Fruit fly (Drosophila melanogaster): ENCODE data around the gene CG12316.

CG12316 gene

dm6 chr3L:15099541-15099940 lies 37.2 kb downstream of the CG12316 start:
- TF ChIP-seq toe (GFP tag; optimal IDR thresholded peaks at IDR 0.05) (no peak), Mnt (GFP tag; optimal IDR thresholded peaks at IDR 0.05) (no peak), Clk (GFP tag; optimal IDR thresholded peaks at IDR 0.05) (no peak), CG11617 (GFP tag; optimal IDR thresholded peaks at IDR 0.05) (no peak), Hr96 (GFP tag; optimal IDR thresholded peaks at IDR 0.05) (no peak), cnc (optimal IDR thresholded peaks at IDR 0.05) (no peak), CG1620 (GFP tag; optimal IDR thresholded peaks at IDR 0.05) (no peak), kay (GFP tag; ENCODE audit: borderline replicate concordance) (no peak), bab1 (GFP tag; optimal IDR thresholded peaks at IDR 0.05) (no peak), CG12768 (GFP tag; optimal IDR thresholded peaks at IDR 0.05) (no peak), CG7101 (tag; optimal IDR thresholded peaks at IDR 0.05) (no peak), Crg-1 (GFP tag; optimal IDR thresholded peaks at IDR 0.05) (no peak), pad (GFP tag; optimal IDR thresholded peaks at IDR 0.05) (no peak), ovo (GFP tag; optimal IDR thresholded peaks at IDR 0.05) (no peak), CG5204 (GFP tag; optimal IDR thresholded peaks at IDR 0.05) (no peak), CG7045 (GFP tag; optimal IDR thresholded peaks at IDR 0.05) (no peak), CG14711 (tag; optimal IDR thresholded peaks at IDR 0.05) (no peak), CG33017 (tag; optimal IDR thresholded peaks at IDR 0.05) (no peak), tj (GFP tag; optimal IDR thresholded peaks at IDR 0.05) (no peak), cic (GFP tag; optimal IDR thresholded peaks at IDR 0.05) (no peak)

- TF ChIP-seq CG11617 (GFP tag; optimal IDR thresholded peaks at IDR 0.05), result peak; percentile 73
- peak; percentile 92 for TF ChIP-seq CG33017 (tag; optimal IDR thresholded peaks at IDR 0.05)
- peak; percentile 57 for TF ChIP-seq Mnt (GFP tag; optimal IDR thresholded peaks at IDR 0.05)
- TF ChIP-seq ovo (GFP tag; optimal IDR thresholded peaks at IDR 0.05), result peak; percentile 6
- TF ChIP-seq CG12768 (GFP tag; optimal IDR thresholded peaks at IDR 0.05), result peak; percentile 80
- TF ChIP-seq CG7045 (GFP tag; optimal IDR thresholded peaks at IDR 0.05), result peak; percentile 59
- peak; percentile 56 for TF ChIP-seq kay (GFP tag; ENCODE audit: borderline replicate concordance)
- TF ChIP-seq toe (GFP tag; optimal IDR thresholded peaks at IDR 0.05), result no peak
- TF ChIP-seq cic (GFP tag; optimal IDR thresholded peaks at IDR 0.05), result no peak
- TF ChIP-seq tj (GFP tag; optimal IDR thresholded peaks at IDR 0.05), result peak; percentile 76
- no peak for TF ChIP-seq CG5204 (GFP tag; optimal IDR thresholded peaks at IDR 0.05)
- peak; percentile 36 for TF ChIP-seq bab1 (GFP tag; optimal IDR thresholded peaks at IDR 0.05)
- TF ChIP-seq pad (GFP tag; optimal IDR thresholded peaks at IDR 0.05), result peak; percentile 66
- TF ChIP-seq Hr96 (GFP tag; optimal IDR thresholded peaks at IDR 0.05), result no peak
- TF ChIP-seq CG7101 (tag; optimal IDR thresholded peaks at IDR 0.05), result peak; percentile 91
- TF ChIP-seq cnc (optimal IDR thresholded peaks at IDR 0.05), result no peak
- peak; percentile 50 for TF ChIP-seq Clk (GFP tag; optimal IDR thresholded peaks at IDR 0.05)
- peak; percentile 31 for TF ChIP-seq Crg-1 (GFP tag; optimal IDR thresholded peaks at IDR 0.05)
- peak; percentile 76 for TF ChIP-seq CG14711 (tag; optimal IDR thresholded peaks at IDR 0.05)
- no peak for TF ChIP-seq CG1620 (GFP tag; optimal IDR thresholded peaks at IDR 0.05)
Observed at dm6 chr3L:15098659-15099512, 37.8 kb downstream of the CG12316 start.

dm6 chr3L:15097878-15098520 lies 38.7 kb downstream of the CG12316 start, which contains the start of gene Ctps:
Gene Ctps, plus strand, starts transcription at chr3L:15097914.
- no peak for TF ChIP-seq Crg-1 (GFP tag; optimal IDR thresholded peaks at IDR 0.05)
- TF ChIP-seq kay (GFP tag; ENCODE audit: borderline replicate concordance), result peak; percentile 95
- peak; percentile 34 for TF ChIP-seq CG7101 (tag; optimal IDR thresholded peaks at IDR 0.05)
- TF ChIP-seq CG5204 (GFP tag; optimal IDR thresholded peaks at IDR 0.05), result no peak
- peak; percentile 16 for TF ChIP-seq CG12768 (GFP tag; optimal IDR thresholded peaks at IDR 0.05)
- peak; percentile 61 for TF ChIP-seq Mnt (GFP tag; optimal IDR thresholded peaks at IDR 0.05)
- peak; percentile 51 for TF ChIP-seq bab1 (GFP tag; optimal IDR thresholded peaks at IDR 0.05)

dm6 chr3L:15094589-15095288 lies 42.0 kb downstream of the CG12316 start, which contains the start of the genes sstn, Plp and GlyRS:
Gene sstn, minus strand, starts transcription at chr3L:15094719.
Gene Plp, minus strand, starts transcription at chr3L:15094724.
Gene GlyRS, plus strand, starts transcription at chr3L:15095142.
- TF ChIP-seq tj (GFP tag; optimal IDR thresholded peaks at IDR 0.05), result peak; percentile 34
- no peak for TF ChIP-seq cnc (optimal IDR thresholded peaks at IDR 0.05)
- TF ChIP-seq CG7045 (GFP tag; optimal IDR thresholded peaks at IDR 0.05), result peak; percentile 36
- TF ChIP-seq CG11617 (GFP tag; optimal IDR thresholded peaks at IDR 0.05), result peak; percentile 57
- TF ChIP-seq bab1 (GFP tag; optimal IDR thresholded peaks at IDR 0.05), result peak; percentile 58
- no peak for TF ChIP-seq Clk (GFP tag; optimal IDR thresholded peaks at IDR 0.05)
- peak; percentile 54 for TF ChIP-seq CG12768 (GFP tag; optimal IDR thresholded peaks at IDR 0.05)
- TF ChIP-seq Mnt (GFP tag; optimal IDR thresholded peaks at IDR 0.05), result peak; percentile 61
- TF ChIP-seq toe (GFP tag; optimal IDR thresholded peaks at IDR 0.05), result no peak
- TF ChIP-seq CG1620 (GFP tag; optimal IDR thresholded peaks at IDR 0.05), result no peak
- TF ChIP-seq CG33017 (tag; optimal IDR thresholded peaks at IDR 0.05), result no peak
- peak; percentile 58 for TF ChIP-seq CG7101 (tag; optimal IDR thresholded peaks at IDR 0.05)
- no peak for TF ChIP-seq cic (GFP tag; optimal IDR thresholded peaks at IDR 0.05)
- peak; percentile 60 for TF ChIP-seq CG14711 (tag; optimal IDR thresholded peaks at IDR 0.05)
- TF ChIP-seq Hr96 (GFP tag; optimal IDR thresholded peaks at IDR 0.05), result no peak
- TF ChIP-seq ovo (GFP tag; optimal IDR thresholded peaks at IDR 0.05), result peak; percentile 37
- TF ChIP-seq Crg-1 (GFP tag; optimal IDR thresholded peaks at IDR 0.05), result peak; percentile 31
- TF ChIP-seq CG5204 (GFP tag; optimal IDR thresholded peaks at IDR 0.05), result no peak
- peak; percentile 64 for TF ChIP-seq pad (GFP tag; optimal IDR thresholded peaks at IDR 0.05)
- TF ChIP-seq kay (GFP tag; ENCODE audit: borderline replicate concordance), result peak; percentile 81

Data from whole organism, adult.